Worm (Caenorhabditis elegans): ENCODE results near the gene T22F7.4.

DNA sequence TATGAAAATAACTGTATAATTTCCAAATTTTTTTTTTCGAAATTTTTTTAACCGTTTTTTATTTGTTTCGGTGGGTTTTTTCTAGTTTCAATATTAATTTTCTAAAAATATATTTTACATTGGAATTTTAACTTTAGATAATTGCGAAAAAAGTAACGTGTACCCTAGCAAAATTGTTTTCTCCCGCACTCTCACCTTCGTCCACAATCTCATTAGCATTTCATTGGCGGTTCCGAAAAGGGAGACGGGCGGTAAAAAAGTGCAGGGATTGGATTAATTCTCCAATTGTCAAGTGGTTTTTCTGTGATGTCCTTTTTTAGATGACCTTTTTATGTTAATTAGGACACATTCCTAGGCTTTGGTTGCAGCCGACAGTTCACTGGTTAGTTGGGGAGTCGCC, 22.5 kb upstream of the T22F7.4 start:
- TF ChIP-seq elt-3 (tag; optimal IDR thresholded peaks at IDR 0.05) (no peak), unc-39 (tag; optimal IDR thresholded peaks at IDR 0.05) (no peak)

All from whole organism, L2 larva.